Worm (Caenorhabditis elegans) whole organism, L1 larva: Measurements from ENCODE around the gene pes-10.

Experiments
- Y116A8C.19 ChIP-seq: sonication (generic microtip); optimal IDR thresholded peaks from 2 replicates; lab custom pipeline; 2016; ENCODE audit warnings: missing compliant biosample characterization, missing genetic modification characterization, borderline replicate concordance
- ama-1 ChIP-seq: fragments of 150-350 bp; optimal IDR thresholded peaks from 2 replicates; lab custom pipeline; 2014
- ceh-63 ChIP-seq: fragments of 200-800 bp; sonication (Bioruptor generic); optimal IDR thresholded peaks from 2 replicates; lab custom pipeline; 2018; ENCODE audit warnings: mild to moderate bottlenecking, missing genetic modification characterization, missing compliant biosample characterization
- ceh-8 ChIP-seq: fragments of 200-800 bp; sonication (Bioruptor generic); optimal IDR thresholded peaks from 2 replicates; lab custom pipeline; 2018; ENCODE audit warnings: mild to moderate bottlenecking, missing genetic modification characterization, moderate library complexity, missing compliant biosample characterization
- ceh-82 ChIP-seq, 3 experiments: fragments of 150-350 bp in 1 of 3; sonication (generic microtip) in 2 of 3; optimal IDR thresholded peaks; 2 replicates each; lab custom pipeline; 2014 to 2017; ENCODE audit warnings: missing biosample characterization in 3 of 3, missing genetic modification characterization in 3 of 3
- ces-1 ChIP-seq: fragments of 150-350 bp; optimal IDR thresholded peaks from 2 replicates; lab custom pipeline; 2014; ENCODE audit warnings: missing biosample characterization, missing genetic modification reagents, missing genetic modification characterization
- dpl-1 ChIP-seq, 3 experiments: fragments of 150-350 bp in 2 of 3; sonication (generic microtip) in 1 of 3; optimal IDR thresholded peaks; 2 replicates each; lab custom pipeline; 2014 to 2017; ENCODE audit warnings: missing biosample characterization in 3 of 3, missing genetic modification characterization in 3 of 3, missing genetic modification reagents in 3 of 3
- dsc-1 ChIP-seq: sonication (generic microtip); optimal IDR thresholded peaks from 2 replicates; lab custom pipeline; 2016; ENCODE audit warnings: mild to moderate bottlenecking, missing genetic modification characterization, missing compliant biosample characterization
- efl-1 ChIP-seq, 4 experiments: fragments of 150-350 bp; optimal IDR thresholded peaks in 3 of 4; peaks in 1 of 4; 1 replicate in 1 of 4; 2 replicates in 3 of 4; lab custom pipeline; 2014; ENCODE audit warnings: missing biosample characterization in 2 of 4, missing genetic modification characterization in 2 of 4, missing genetic modification reagents in 2 of 4
- efl-3 ChIP-seq: fragments of 200-800 bp; sonication (Bioruptor generic); optimal IDR thresholded peaks from 2 replicates; lab custom pipeline; 2018; ENCODE audit warnings: mild to moderate bottlenecking, missing genetic modification characterization, missing compliant biosample characterization
- egl-13 ChIP-seq: sonication (generic microtip); optimal IDR thresholded peaks from 2 replicates; lab custom pipeline; 2016; ENCODE audit warnings: missing genotype, missing genetic modification reagents, missing genetic modification characterization, missing compliant biosample characterization
- elt-2 ChIP-seq: sonication (generic microtip); optimal IDR thresholded peaks from 2 replicates; lab custom pipeline; 2016; ENCODE audit warnings: missing genetic modification characterization, mild to moderate bottlenecking, inconsistent platforms, missing compliant biosample characterization, missing genetic modification reagents
- elt-3 ChIP-seq, 6 experiments: fragments of 150-350 bp in 1 of 6; sonication (generic microtip); optimal IDR thresholded peaks; 2 replicates each; lab custom pipeline; 2017 to 2018; ENCODE audit warnings: missing biosample characterization in 6 of 6, missing genetic modification characterization in 6 of 6, inconsistent platforms in 1 of 6
- ets-5 ChIP-seq: fragments of 200-800 bp; sonication (Bioruptor generic); IDR thresholded peaks from 2 replicates; pipeline ENCODE4 v1.3.6; 2022; ENCODE audit warnings: missing genetic modification characterization, missing compliant biosample characterization
- fkh-4 ChIP-seq: sonication (generic microtip); optimal IDR thresholded peaks from 2 replicates; lab custom pipeline; 2016; ENCODE audit warnings: missing compliant biosample characterization, missing genetic modification characterization, borderline replicate concordance
- grh-1 ChIP-seq: fragments of 200-800 bp; sonication (Bioruptor generic); IDR thresholded peaks from 2 replicates; pipeline ENCODE4 v1.3.6; 2022; ENCODE audit warnings: missing genetic modification reagents, missing genetic modification characterization, missing compliant biosample characterization
- hpl-2 ChIP-seq: fragments of 150-350 bp; optimal IDR thresholded peaks from 2 replicates; lab custom pipeline; 2014; ENCODE audit warnings: missing biosample characterization, missing genetic modification reagents, missing genetic modification characterization
- irx-1 ChIP-seq: sonication (generic microtip); optimal IDR thresholded peaks from 2 replicates; lab custom pipeline; 2016; ENCODE audit warnings: missing genetic modification characterization, missing compliant biosample characterization
- lin-14 ChIP-seq: fragments of 200-800 bp; sonication (Bioruptor generic); optimal IDR thresholded peaks from 2 replicates; lab custom pipeline; 2018; ENCODE audit warnings: mild to moderate bottlenecking, missing genetic modification characterization, moderate library complexity, missing compliant biosample characterization
- lin-15B ChIP-seq: fragments of 150-350 bp; sonication (generic microtip); optimal IDR thresholded peaks from 3 replicates; lab custom pipeline; 2014; ENCODE audit warnings: missing biosample characterization, missing genetic modification characterization
- mab-9 ChIP-seq: fragments of 200-800 bp; sonication (Bioruptor generic); IDR thresholded peaks from 2 replicates; pipeline ENCODE4 v1.3.6; 2022; ENCODE audit warnings: missing genetic modification reagents, missing genetic modification characterization, missing compliant biosample characterization
- mdl-1 ChIP-seq, 2 experiments: fragments of 150-350 bp; optimal IDR thresholded peaks; 2 replicates each; lab custom pipeline; 2014 to 2017; ENCODE audit warnings: missing biosample characterization in 2 of 2, missing genetic modification characterization in 2 of 2, inconsistent platforms in 1 of 2
- nhr-11 ChIP-seq: fragments of 150-350 bp; optimal IDR thresholded peaks from 2 replicates; lab custom pipeline; 2014; ENCODE audit warnings: missing biosample characterization, missing genetic modification characterization
- nhr-12 ChIP-seq: sonication (generic microtip); optimal IDR thresholded peaks from 2 replicates; lab custom pipeline; 2017; ENCODE audit warnings: missing biosample characterization, missing genetic modification characterization
- nhr-19 ChIP-seq: fragments of 200-800 bp; sonication (Bioruptor generic); conservative IDR thresholded peaks from 2 replicates; pipeline ENCODE4 v1.3.6; 2022; ENCODE audit warnings: missing genetic modification characterization, missing compliant biosample characterization
- nhr-20 ChIP-seq: sonication (generic microtip); optimal IDR thresholded peaks from 2 replicates; lab custom pipeline; 2016; ENCODE audit warnings: mild to moderate bottlenecking, missing genetic modification characterization, missing compliant biosample characterization
- nhr-237 ChIP-seq: fragments of 150-350 bp; optimal IDR thresholded peaks from 2 replicates; lab custom pipeline; 2014; ENCODE audit warnings: missing biosample characterization, missing genetic modification characterization
- nhr-47 ChIP-seq: sonication (generic microtip); optimal IDR thresholded peaks from 2 replicates; lab custom pipeline; 2016; ENCODE audit warnings: mild to moderate bottlenecking, missing genetic modification characterization, moderate library complexity, missing compliant biosample characterization
- nhr-76 ChIP-seq: sonication (generic microtip); optimal IDR thresholded peaks from 2 replicates; lab custom pipeline; 2017; ENCODE audit warnings: missing biosample characterization, missing genetic modification characterization
- nhr-77 ChIP-seq: fragments of 150-350 bp; optimal IDR thresholded peaks from 2 replicates; lab custom pipeline; 2014; ENCODE audit warnings: missing biosample characterization, missing genetic modification characterization
- nhr-85 ChIP-seq: sonication (generic microtip); peaks from one replicate; lab custom pipeline; 2016; ENCODE audit warnings: missing genetic modification characterization, inconsistent platforms, missing compliant biosample characterization
- nhr-90 ChIP-seq: sonication (generic microtip); optimal IDR thresholded peaks from 2 replicates; lab custom pipeline; 2016; ENCODE audit warnings: mild to moderate bottlenecking, missing genetic modification characterization, missing compliant biosample characterization; ENCODE audit not compliant: poor library complexity
- pag-3 ChIP-seq: sonication (generic microtip); optimal IDR thresholded peaks from 2 replicates; lab custom pipeline; 2017; ENCODE audit warnings: missing genetic modification characterization, mild to moderate bottlenecking, missing compliant biosample characterization, antibody characterized with exemption, borderline replicate concordance; ENCODE audit not compliant: insufficient read depth
- pax-3 ChIP-seq: fragments of 200-800 bp; sonication (Bioruptor generic); optimal IDR thresholded peaks from 2 replicates; lab custom pipeline; 2018; ENCODE audit warnings: mild to moderate bottlenecking, missing genetic modification characterization, moderate library complexity, missing compliant biosample characterization
- skn-1 ChIP-seq: fragments of 150-350 bp; optimal IDR thresholded peaks from 2 replicates; lab custom pipeline; 2014; ENCODE audit warnings: missing biosample characterization, missing genetic modification characterization
- snpc-4 ChIP-seq: fragments of 150-350 bp; optimal IDR thresholded peaks from 2 replicates; lab custom pipeline; 2014; ENCODE audit warnings: missing biosample characterization, missing genetic modification characterization
- sox-4 ChIP-seq: sonication (generic microtip); optimal IDR thresholded peaks from 2 replicates; lab custom pipeline; 2016; ENCODE audit warnings: missing genetic modification characterization, missing compliant biosample characterization
- sptf-1 ChIP-seq: fragments of 150-350 bp; optimal IDR thresholded peaks from 2 replicates; lab custom pipeline; 2014; ENCODE audit warnings: missing biosample characterization, missing genetic modification characterization
- sup-37 ChIP-seq: fragments of 200-800 bp; sonication (Bioruptor generic); optimal IDR thresholded peaks from 2 replicates; lab custom pipeline; 2018; ENCODE audit warnings: mild to moderate bottlenecking, missing genetic modification characterization, missing compliant biosample characterization
- swsn-7 ChIP-seq: sonication (generic microtip); optimal IDR thresholded peaks from 2 replicates; lab custom pipeline; 2016; ENCODE audit warnings: missing genetic modification characterization, missing compliant biosample characterization
- tbx-2 ChIP-seq: sonication (generic microtip); optimal IDR thresholded peaks from 2 replicates; lab custom pipeline; 2016; ENCODE audit warnings: missing genetic modification characterization, missing compliant biosample characterization
- unc-130 ChIP-seq: fragments of 150-350 bp; optimal IDR thresholded peaks from 2 replicates; lab custom pipeline; 2017; ENCODE audit warnings: missing biosample characterization, missing genetic modification characterization, inconsistent platforms
- unc-30 ChIP-seq: sonication (generic microtip); optimal IDR thresholded peaks from 2 replicates; lab custom pipeline; 2017; ENCODE audit warnings: missing biosample characterization, missing genetic modification characterization
- zag-1 ChIP-seq: fragments of 150-350 bp; optimal IDR thresholded peaks from 2 replicates; lab custom pipeline; 2014; ENCODE audit warnings: missing biosample characterization, missing genetic modification characterization
- zip-4 ChIP-seq: fragments of 200-800 bp; sonication (Bioruptor generic); optimal IDR thresholded peaks from 2 replicates; lab custom pipeline; 2018; ENCODE audit warnings: mild to moderate bottlenecking, missing genetic modification characterization, moderate library complexity, missing compliant biosample characterization
- ztf-4 ChIP-seq: fragments of 150-350 bp; optimal IDR thresholded peaks from 2 replicates; lab custom pipeline; 2014; ENCODE audit warnings: missing biosample characterization, missing genetic modification characterization

pes-10 gene

DNA sequence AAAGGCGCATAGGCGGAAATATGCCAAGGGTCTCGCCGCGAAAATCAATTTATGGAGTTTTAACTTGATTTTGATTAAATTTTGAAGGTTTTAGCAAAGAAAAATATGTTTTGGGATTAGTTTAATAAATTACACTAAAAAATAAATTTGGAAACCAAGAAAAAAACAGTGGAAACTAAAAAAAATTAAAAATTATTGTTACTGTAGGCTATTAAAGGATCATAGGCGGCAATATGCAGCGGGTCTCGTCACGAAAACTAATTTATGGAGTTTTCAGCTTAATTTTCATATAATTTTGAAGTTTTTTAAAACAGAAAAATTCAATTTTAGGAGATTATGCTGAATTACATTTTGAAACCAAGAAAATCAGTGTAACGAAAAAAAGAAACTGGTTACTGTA, 38.9 kb downstream of the pes-10 start:
- TF ChIP-seq fkh-4 (tag; lab: Kevin White, UChicago) (no peak), mdl-1 (tag; optimal IDR thresholded peaks at IDR 0.05; lab: Kevin White, UChicago) (no peak), nhr-85 (tag; lab: Kevin White, UChicago) (no peak), nhr-90 (tag; lab: Kevin White, UChicago) (no peak), pax-3 (tag; lab: Kevin White, UChicago) (no peak), pag-3 (tag; lab: Kevin White, UChicago) (no peak), dpl-1 (GFP tag; optimal IDR thresholded peaks at IDR 0.05; lab: Kevin White, UChicago) (no peak), nhr-76 (tag; lab: Kevin White, UChicago) (no peak), zip-4 (GFP tag; lab: Kevin White, UChicago) (no peak), snpc-4 (tag; lab: Kevin White, UChicago) (no peak), grh-1 (GFP tag; lab: Robert Waterston, UW) (no peak), elt-3 (tag; optimal IDR thresholded peaks at IDR 0.05; lab: Kevin White, UChicago) (no peak), sptf-1 (no peak), nhr-237 (tag; lab: Kevin White, UChicago) (no peak), unc-130 (tag; lab: Kevin White, UChicago) (no peak), ces-1 (GFP tag; lab: Kevin White, UChicago) (no peak), lin-14 (no peak), hpl-2 (GFP tag; lab: Kevin White, UChicago) (no peak), skn-1 (tag; lab: Kevin White, UChicago) (no peak)

DNA sequence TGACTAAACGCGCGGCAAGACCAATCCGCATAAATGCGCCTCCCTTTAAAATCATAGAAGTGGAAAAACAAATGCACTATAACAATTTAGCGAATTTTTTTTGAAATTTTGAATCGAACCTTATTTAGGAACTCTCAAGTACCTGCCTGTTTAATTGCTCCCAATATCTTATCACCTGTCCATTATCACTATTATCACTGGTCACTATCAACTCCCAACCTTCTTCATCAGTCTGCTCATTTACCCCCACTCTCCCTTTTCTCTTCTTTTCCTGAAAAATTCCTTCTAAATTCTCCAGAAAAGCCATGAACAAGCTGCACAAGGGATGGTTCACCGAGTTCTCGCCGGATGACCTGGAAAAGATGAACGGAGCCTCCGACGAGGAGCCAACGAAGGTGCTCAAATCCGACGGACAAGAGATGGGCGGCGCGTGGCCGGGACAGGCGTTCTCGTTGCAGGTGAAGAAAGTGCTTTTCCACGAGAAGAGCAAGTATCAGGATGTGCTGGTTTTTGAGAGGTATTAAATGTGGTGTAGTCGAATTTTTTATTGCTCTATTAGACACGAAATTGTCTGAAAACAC, 40.9 kb downstream of the pes-10 start, which contains the start of gene spds-1:
Gene spds-1, plus strand, starts transcription at position 298 of the 581 bp plus-strand sequence.
- no peak for TF ChIP-seq irx-1 (tag; lab: Kevin White, UChicago)
- no peak for TF ChIP-seq nhr-19 (GFP tag; lab: Robert Waterston, UW)
- no peak for TF ChIP-seq ceh-82 (tag; optimal IDR thresholded peaks at IDR 0.05; lab: Kevin White, UChicago)
- TF ChIP-seq zip-4 (GFP tag; lab: Kevin White, UChicago) = no peak
- TF ChIP-seq sup-37 (GFP tag; lab: Kevin White, UChicago) = no peak
- no peak for TF ChIP-seq sox-4 (tag; lab: Kevin White, UChicago)
- TF ChIP-seq nhr-237 (tag; lab: Kevin White, UChicago) = no peak
- TF ChIP-seq ztf-4 (tag; lab: Kevin White, UChicago) = no peak
- no peak for TF ChIP-seq tbx-2 (tag; lab: Kevin White, UChicago)
- no peak for TF ChIP-seq nhr-12
- no peak for TF ChIP-seq mab-9 (GFP tag; lab: Robert Waterston, UW)
- TF ChIP-seq nhr-77 (tag; lab: Kevin White, UChicago) = no peak
- TF ChIP-seq ceh-63 (GFP tag; lab: Kevin White, UChicago) = no peak
- no peak for TF ChIP-seq lin-14
- TF ChIP-seq zag-1 = no peak
- no peak for TF ChIP-seq mdl-1 (tag; optimal IDR thresholded peaks at IDR 0.05; lab: Kevin White, UChicago)
- no peak for TF ChIP-seq nhr-85 (tag; lab: Kevin White, UChicago)
- TF ChIP-seq nhr-11 (tag; lab: Kevin White, UChicago) = no peak
- TF ChIP-seq egl-13 (tag; lab: Kevin White, UChicago) = no peak
- TF ChIP-seq ces-1 (GFP tag; lab: Kevin White, UChicago) = no peak

DNA sequence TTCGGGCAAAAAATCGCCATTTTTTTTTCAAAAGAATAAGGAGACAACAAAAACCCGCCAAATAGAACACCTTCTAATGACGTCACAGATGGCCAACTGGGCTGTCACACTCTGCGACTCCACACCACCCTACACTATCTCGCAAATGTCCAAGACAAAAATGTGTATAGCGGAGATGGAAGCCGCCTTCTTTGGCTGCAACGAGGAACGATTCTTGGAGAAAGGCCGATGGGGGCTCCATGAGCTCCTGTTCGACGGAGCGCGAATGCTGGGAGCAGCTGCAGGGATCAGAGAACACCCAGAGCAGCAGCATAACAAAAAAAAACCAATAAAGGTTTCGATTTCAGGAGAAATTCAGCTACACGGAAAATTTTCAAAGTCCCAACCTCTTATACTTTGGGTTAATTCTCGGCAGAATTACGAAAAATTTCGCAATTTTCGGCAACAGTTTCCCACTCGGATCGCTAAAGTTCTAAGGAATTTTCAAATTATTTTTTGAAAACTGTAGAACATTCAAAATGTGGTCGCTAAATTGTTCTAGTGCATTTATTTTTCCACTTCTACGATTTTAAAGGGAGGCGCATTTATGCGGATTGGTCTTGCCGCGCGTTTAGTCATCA, 41.8 kb downstream of the pes-10 start:
- TF ChIP-seq ztf-4 (tag; lab: Kevin White, UChicago) = no peak
- TF ChIP-seq nhr-85 (tag; lab: Kevin White, UChicago) = peak; percentile 13
- peak in 2 of 3 experiments; percentile 15 to 57 for TF ChIP-seq dpl-1 (GFP tag; optimal IDR thresholded peaks at IDR 0.05; lab: Kevin White, UChicago)
- no peak for TF ChIP-seq ceh-8 (GFP tag; lab: Kevin White, UChicago)
- no peak for TF ChIP-seq sup-37 (GFP tag; lab: Kevin White, UChicago)
- TF ChIP-seq ceh-63 (GFP tag; lab: Kevin White, UChicago) = no peak
- no peak for TF ChIP-seq efl-3 (GFP tag; lab: Kevin White, UChicago)
- no peak for TF ChIP-seq unc-30 (tag; lab: Kevin White, UChicago)
- TF ChIP-seq lin-15B (tag; lab: Kevin White, UChicago) = peak; percentile 47
- TF ChIP-seq pax-3 (tag; lab: Kevin White, UChicago) = no peak
- peak; percentile 41 for TF ChIP-seq swsn-7 (tag; lab: Kevin White, UChicago)
- no peak for TF ChIP-seq ets-5 (GFP tag; lab: Robert Waterston, UW)
- TF ChIP-seq ama-1 (lab: Kevin White, UChicago) = no peak
- TF ChIP-seq efl-1 (optimal IDR thresholded peaks at IDR 0.05; lab: Kevin White, UChicago) = peak; percentile 34 to 36
- peak; percentile 31 to 55 for TF ChIP-seq efl-1 (GFP tag; optimal IDR thresholded peaks at IDR 0.05 in 1 of 2; lab: Kevin White, UChicago)
- no peak for TF ChIP-seq nhr-237 (tag; lab: Kevin White, UChicago)
- no peak for TF ChIP-seq elt-2 (tag; lab: Kevin White, UChicago)
- TF ChIP-seq nhr-47 = peak; percentile 54
- TF ChIP-seq Y116A8C.19 = no peak
- TF ChIP-seq dsc-1 (tag; lab: Kevin White, UChicago) = no peak
- peak; percentile 4 for TF ChIP-seq nhr-20
